Worm (Caenorhabditis elegans) whole organism, L2 larva: ENCODE measurements around the gene cht-2.
A peak's percentile ranks its signal among the peaks of the same experiment; 100 is the strongest.

Source experiments
- C34F6.9 ChIP-seq: fragments of 150-350 bp; optimal IDR thresholded peaks from 2 replicates; lab custom pipeline; 2014; ENCODE audit warnings: missing biosample characterization, missing genetic modification characterization
- F13H6.1 ChIP-seq: sonication (generic microtip); optimal IDR thresholded peaks from 2 replicates; lab custom pipeline; 2016; ENCODE audit warnings: missing genetic modification characterization, missing compliant biosample characterization
- R02D3.7 ChIP-seq: fragments of 150-350 bp; optimal IDR thresholded peaks from 2 replicates; lab custom pipeline; 2014; ENCODE audit warnings: missing biosample characterization, missing genetic modification characterization
- Y55F3AM.14 ChIP-seq: fragments of 200-800 bp; sonication (Bioruptor generic); optimal IDR thresholded peaks from 2 replicates; lab custom pipeline; 2018; ENCODE audit warnings: mild to moderate bottlenecking, missing genetic modification characterization, missing compliant biosample characterization
- alr-1 ChIP-seq: fragments of 150-350 bp; optimal IDR thresholded peaks from 2 replicates; lab custom pipeline; 2014; ENCODE audit warnings: missing biosample characterization, missing genetic modification characterization
- aly-2 ChIP-seq: fragments of 150-350 bp; optimal IDR thresholded peaks from 2 replicates; lab custom pipeline; 2014; ENCODE audit warnings: missing biosample characterization, missing genetic modification characterization
- ama-1 ChIP-seq: fragments of 150-350 bp; optimal IDR thresholded peaks from 2 replicates; lab custom pipeline; 2018; ENCODE audit warnings: inconsistent platforms
- blmp-1 ChIP-seq: sonication (generic microtip); optimal IDR thresholded peaks from 2 replicates; lab custom pipeline; 2017; ENCODE audit warnings: missing genetic modification characterization, mild to moderate bottlenecking, missing compliant biosample characterization, antibody characterized with exemption, moderate library complexity; ENCODE audit not compliant: insufficient read depth
- ceh-82 ChIP-seq: fragments of 150-350 bp; optimal IDR thresholded peaks from 2 replicates; lab custom pipeline; 2014; ENCODE audit warnings: missing biosample characterization, missing genetic modification characterization
- crh-2 ChIP-seq: sonication (generic microtip); optimal IDR thresholded peaks from 2 replicates; lab custom pipeline; 2017; ENCODE audit warnings: missing biosample characterization, missing genetic modification characterization
- egl-27 ChIP-seq: sonication (generic microtip); optimal IDR thresholded peaks from 3 replicates; lab custom pipeline; 2017; ENCODE audit warnings: missing biosample characterization, missing genetic modification reagents, missing genetic modification characterization
- elt-3 ChIP-seq: sonication (generic microtip); optimal IDR thresholded peaks from 2 replicates; lab custom pipeline; 2017; ENCODE audit warnings: missing biosample characterization, missing genetic modification characterization
- fos-1 ChIP-seq: fragments of 150-350 bp; optimal IDR thresholded peaks from 2 replicates; lab custom pipeline; 2014; ENCODE audit warnings: missing biosample characterization, missing genetic modification characterization
- gmeb-1 ChIP-seq: fragments of 150-350 bp; optimal IDR thresholded peaks from 2 replicates; lab custom pipeline; 2014; ENCODE audit warnings: missing biosample characterization, missing genetic modification characterization
- lin-13 ChIP-seq: fragments of 150-350 bp; optimal IDR thresholded peaks from 2 replicates; lab custom pipeline; 2014; ENCODE audit warnings: missing biosample characterization, missing genetic modification reagents, missing genetic modification characterization
- lin-39 ChIP-seq: fragments of 150-350 bp; optimal IDR thresholded peaks from 2 replicates; lab custom pipeline; 2014; ENCODE audit warnings: missing biosample characterization, missing genetic modification reagents, missing genetic modification characterization
- lsy-2 ChIP-seq, 2 experiments: fragments of 150-350 bp in 1 of 2; sonication (generic microtip) in 1 of 2; optimal IDR thresholded peaks; 2 replicates each; lab custom pipeline; 2014 to 2017; ENCODE audit warnings: missing biosample characterization in 2 of 2, missing genetic modification characterization in 2 of 2
- mab-5 ChIP-seq: fragments of 150-350 bp; optimal IDR thresholded peaks from 2 replicates; lab custom pipeline; 2014; ENCODE audit warnings: missing biosample characterization, missing genetic modification characterization
- mbf-1 ChIP-seq: sonication (generic microtip); optimal IDR thresholded peaks from 2 replicates; lab custom pipeline; 2017; ENCODE audit warnings: missing biosample characterization, missing genetic modification characterization
- mdl-1 ChIP-seq, 2 experiments: fragments of 150-350 bp in 1 of 2; sonication (generic microtip) in 1 of 2; optimal IDR thresholded peaks; 2 replicates each; lab custom pipeline; 2017; ENCODE audit warnings: missing biosample characterization in 2 of 2, missing genetic modification characterization in 2 of 2
- nhr-11 ChIP-seq: fragments of 150-350 bp; optimal IDR thresholded peaks from 2 replicates; lab custom pipeline; 2014; ENCODE audit warnings: missing biosample characterization, missing genetic modification characterization
- nhr-12 ChIP-seq: fragments of 150-350 bp; optimal IDR thresholded peaks from 2 replicates; lab custom pipeline; 2014; ENCODE audit warnings: missing biosample characterization, missing genetic modification characterization
- nhr-129 ChIP-seq: fragments of 150-350 bp; optimal IDR thresholded peaks from 2 replicates; lab custom pipeline; 2014; ENCODE audit warnings: missing biosample characterization, missing genetic modification characterization
- nhr-21 ChIP-seq: fragments of 150-350 bp; optimal IDR thresholded peaks from 2 replicates; lab custom pipeline; 2014; ENCODE audit warnings: missing biosample characterization, missing genetic modification characterization
- nhr-6 ChIP-seq: fragments of 150-350 bp; optimal IDR thresholded peaks from 2 replicates; lab custom pipeline; 2014; ENCODE audit warnings: missing biosample characterization, missing genetic modification characterization
- peb-1 ChIP-seq: fragments of 150-350 bp; optimal IDR thresholded peaks from 2 replicates; lab custom pipeline; 2014; ENCODE audit warnings: missing biosample characterization, missing genetic modification characterization
- sem-4 ChIP-seq: fragments of 150-350 bp; optimal IDR thresholded peaks from 2 replicates; lab custom pipeline; 2014; ENCODE audit warnings: missing biosample characterization, missing genetic modification reagents, missing genetic modification characterization
- skn-1 ChIP-seq: sonication (generic microtip); optimal IDR thresholded peaks from 2 replicates; lab custom pipeline; 2017; ENCODE audit warnings: missing biosample characterization, missing genetic modification characterization
- sma-3 ChIP-seq: sonication (generic microtip); optimal IDR thresholded peaks from 2 replicates; lab custom pipeline; 2016; ENCODE audit warnings: missing genetic modification reagents, missing genetic modification characterization, missing compliant biosample characterization
- sma-9 ChIP-seq, 2 experiments: fragments of 150-350 bp in 1 of 2; sonication (generic microtip) in 1 of 2; optimal IDR thresholded peaks; 2 replicates each; lab custom pipeline; 2014 to 2016; ENCODE audit warnings: missing genetic modification characterization in 2 of 2, mild to moderate bottlenecking in 1 of 2, missing biosample characterization in 1 of 2, missing compliant biosample characterization in 1 of 2, missing genetic modification reagents in 1 of 2, moderate library complexity in 1 of 2
- snpc-4 ChIP-seq: fragments of 150-350 bp; optimal IDR thresholded peaks from 2 replicates; lab custom pipeline; 2014; ENCODE audit warnings: missing biosample characterization, missing genetic modification characterization
- unc-39 ChIP-seq: fragments of 150-350 bp; optimal IDR thresholded peaks from 2 replicates; lab custom pipeline; 2014; ENCODE audit warnings: missing biosample characterization, missing genetic modification characterization
- unc-55 ChIP-seq: fragments of 150-350 bp; sonication (generic microtip); optimal IDR thresholded peaks from 3 replicates; lab custom pipeline; 2014; ENCODE audit warnings: missing biosample characterization, missing genetic modification reagents, missing genetic modification characterization
- unc-62 ChIP-seq: fragments of 150-350 bp; optimal IDR thresholded peaks from 2 replicates; lab custom pipeline; 2014; ENCODE audit warnings: missing biosample characterization, missing genetic modification reagents, missing genetic modification characterization
- ztf-1 ChIP-seq: fragments of 200-800 bp; sonication (Bioruptor generic); conservative IDR thresholded peaks from 2 replicates; pipeline ENCODE4 v1.3.6; 2022; ENCODE audit warnings: missing genetic modification characterization, missing compliant biosample characterization
- ztf-11 ChIP-seq: sonication (generic microtip); optimal IDR thresholded peaks from 2 replicates; lab custom pipeline; 2017; ENCODE audit warnings: missing biosample characterization, missing genetic modification characterization
- ztf-4 ChIP-seq: fragments of 150-350 bp; optimal IDR thresholded peaks from 2 replicates; lab custom pipeline; 2014; ENCODE audit warnings: missing biosample characterization, missing genetic modification characterization

Gene cht-2

DNA sequence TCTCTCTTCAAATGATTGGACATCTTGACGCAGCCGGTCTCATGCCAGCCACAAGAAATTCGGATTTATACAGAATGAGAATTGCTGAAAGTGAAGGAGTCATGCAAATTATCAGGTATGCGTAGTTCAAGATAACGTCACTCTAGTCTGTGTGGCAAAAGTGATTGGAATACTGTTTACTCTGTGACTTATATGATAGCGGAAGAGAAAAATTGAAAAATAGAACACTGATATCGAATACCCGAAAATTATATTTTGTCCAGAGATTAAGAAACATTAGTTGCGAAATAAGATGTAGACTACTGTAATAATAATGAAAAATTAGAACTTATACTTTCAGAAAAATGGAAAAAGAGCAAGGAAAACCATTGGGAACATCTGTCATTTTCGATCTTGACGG, 5.2 kb upstream of the cht-2 start:
- TF ChIP-seq lin-39 = no peak
- peak; percentile 92 for TF ChIP-seq fos-1 (tag; lab: Kevin White, UChicago)
- peak; percentile 33 for TF ChIP-seq sma-9 (GFP tag; optimal IDR thresholded peaks at IDR 0.05; lab: Kevin White, UChicago)
- no peak for TF ChIP-seq sma-9 (tag; optimal IDR thresholded peaks at IDR 0.05; lab: Kevin White, UChicago)
- TF ChIP-seq lin-13 (GFP tag; lab: Kevin White, UChicago) = no peak

- TF ChIP-seq sma-9 (GFP tag; optimal IDR thresholded peaks at IDR 0.05; lab: Kevin White, UChicago) = peak; percentile 55
- no peak for TF ChIP-seq sma-9 (tag; optimal IDR thresholded peaks at IDR 0.05; lab: Kevin White, UChicago)
- no peak for TF ChIP-seq R02D3.7
- TF ChIP-seq egl-27 (tag; lab: Kevin White, UChicago) = no peak
- TF ChIP-seq lsy-2 (tag; optimal IDR thresholded peaks at IDR 0.05; lab: Kevin White, UChicago) = peak; percentile 15 to 94
- TF ChIP-seq ztf-11 (tag; lab: Kevin White, UChicago) = no peak
- no peak for TF ChIP-seq snpc-4 (tag; lab: Kevin White, UChicago)
- peak; percentile 70 for TF ChIP-seq lin-13 (GFP tag; lab: Kevin White, UChicago)
- peak; percentile 7 for TF ChIP-seq nhr-6 (tag; lab: Kevin White, UChicago)
- TF ChIP-seq aly-2 = no peak
- TF ChIP-seq C34F6.9 (tag; lab: Kevin White, UChicago) = peak; percentile 82
- TF ChIP-seq mbf-1 (tag; lab: Kevin White, UChicago) = no peak
- TF ChIP-seq nhr-21 (tag; lab: Kevin White, UChicago) = peak; percentile 5
- TF ChIP-seq gmeb-1 (tag; lab: Kevin White, UChicago) = peak; percentile 64
- TF ChIP-seq ztf-1 (GFP tag; lab: Robert Waterston, UW) = no peak
- TF ChIP-seq crh-2 (tag; lab: Kevin White, UChicago) = peak; percentile 78
- peak; percentile 66 for TF ChIP-seq sma-3 (GFP tag; lab: Kevin White, UChicago)
- no peak for TF ChIP-seq ceh-82 (tag; lab: Kevin White, UChicago)
- TF ChIP-seq unc-55 = peak; percentile 86
- peak; percentile 13 for TF ChIP-seq F13H6.1 (tag; lab: Kevin White, UChicago)
- TF ChIP-seq Y55F3AM.14 (GFP tag; lab: Kevin White, UChicago) = no peak
- peak; percentile 18 for TF ChIP-seq sem-4 (tag; lab: Kevin White, UChicago)
- no peak for TF ChIP-seq ztf-4
- TF ChIP-seq mab-5 = no peak
- TF ChIP-seq fos-1 (tag; lab: Kevin White, UChicago) = peak; percentile 49
- TF ChIP-seq elt-3 = no peak
- peak; percentile 3 for TF ChIP-seq skn-1 (tag; lab: Kevin White, UChicago)
- no peak for TF ChIP-seq nhr-12 (tag; lab: Kevin White, UChicago)
- TF ChIP-seq nhr-11 (tag; lab: Kevin White, UChicago) = no peak
- peak; percentile 58 for TF ChIP-seq nhr-129 (tag; lab: Kevin White, UChicago)
- TF ChIP-seq alr-1 = no peak
- TF ChIP-seq unc-39 = no peak
- TF ChIP-seq lin-39 = no peak
- TF ChIP-seq, all 48 proteins: peak for 15
Measured at ce11 chrII:8516783-8517182, 3.9 kb upstream of the cht-2 start, which contains the start of gene rnh-2. Gene rnh-2, plus strand, starts transcription at chrII:8517150.

- TF ChIP-seq lin-13 (GFP tag; lab: Kevin White, UChicago) (no peak), ceh-82 (tag; lab: Kevin White, UChicago) (no peak), skn-1 (tag; lab: Kevin White, UChicago) (no peak), mdl-1 (tag; optimal IDR thresholded peaks at IDR 0.05; lab: Kevin White, UChicago) (no peak), blmp-1 (no peak), sem-4 (tag; lab: Kevin White, UChicago) (no peak), unc-62 (GFP tag; lab: Kevin White, UChicago) (no peak), ama-1 (no peak), nhr-129 (tag; lab: Kevin White, UChicago) (no peak), peb-1 (tag; lab: Kevin White, UChicago) (no peak), Y55F3AM.14 (GFP tag; lab: Kevin White, UChicago) (no peak), nhr-6 (tag; lab: Kevin White, UChicago) (no peak), crh-2 (tag; lab: Kevin White, UChicago) (no peak), sma-9 (GFP tag; optimal IDR thresholded peaks at IDR 0.05; lab: Kevin White, UChicago) (no peak), sma-9 (tag; optimal IDR thresholded peaks at IDR 0.05; lab: Kevin White, UChicago) (no peak), R02D3.7 (no peak), mbf-1 (tag; lab: Kevin White, UChicago) (no peak)
- TF ChIP-seq, all 48 proteins: peak for 0
Measured at ce11 chrII:8518210-8518609, 2.5 kb upstream of the cht-2 start, which contains the start of gene T13H5.8. Gene T13H5.8, plus strand, starts transcription at chrII:8518510.
